Fruit fly (Drosophila melanogaster): ENCODE results near the gene TbCMF46.

The TbCMF46 gene

dm6 chr2L:9908468-9908967 is 16.1 kb downstream of the TbCMF46 start, which contains the start of gene CG13124:
Gene CG13124 (minus strand): TSS chr2L:9908633.
- TF ChIP-seq CG8478 (optimal IDR thresholded peaks at IDR 0.05) (no peak), CTCF (optimal IDR thresholded peaks at IDR 0.05) (no peak)

DNA sequence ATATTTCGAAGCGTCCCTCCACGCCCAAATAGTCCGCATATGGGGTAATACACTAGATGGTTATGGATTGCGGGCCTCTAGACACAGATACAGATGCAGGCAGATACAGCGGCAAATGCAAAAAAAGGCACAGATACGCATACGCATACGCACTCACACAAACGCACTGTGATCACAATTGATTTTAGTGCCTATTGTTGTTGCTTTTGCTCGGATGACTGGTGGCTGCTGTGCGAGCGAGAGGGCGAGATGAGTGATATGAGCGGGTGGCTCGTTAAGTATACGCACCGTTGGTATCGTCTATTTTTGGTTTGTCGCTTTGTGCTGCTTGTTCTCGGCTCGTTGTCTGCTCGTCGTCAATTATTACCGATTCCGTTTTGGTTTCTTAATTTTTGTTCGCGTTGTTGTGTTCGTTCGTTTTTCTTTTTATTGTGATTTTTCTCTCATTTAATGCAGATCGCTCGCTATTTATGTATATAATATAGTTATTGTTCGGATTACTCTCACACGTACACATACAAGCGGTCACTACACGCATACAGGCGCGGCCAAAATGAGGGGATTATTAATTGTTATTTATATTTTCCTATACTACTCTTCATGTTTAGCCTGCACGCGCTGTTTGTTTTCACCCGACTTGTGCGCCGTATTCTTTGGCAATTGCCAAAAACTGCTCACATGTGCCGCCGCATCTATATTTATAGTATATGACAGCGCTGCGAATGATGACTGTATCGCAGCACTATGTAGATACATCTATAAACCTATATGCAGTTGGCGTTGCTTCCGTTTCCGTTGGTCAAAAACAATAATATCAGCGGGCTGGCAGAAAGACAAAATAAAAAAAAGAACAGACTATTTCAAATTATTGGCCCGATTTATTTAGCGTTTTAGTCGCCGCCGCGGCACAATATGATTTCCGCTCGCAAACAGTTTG is 17.1 kb downstream of the TbCMF46 start:
- TF ChIP-seq CG8478 (optimal IDR thresholded peaks at IDR 0.05) (no peak), CTCF (optimal IDR thresholded peaks at IDR 0.05) (no peak)

dm6 chr2L:9906641-9907040 is 18.0 kb downstream of the TbCMF46 start:
- no peak for TF ChIP-seq CTCF (optimal IDR thresholded peaks at IDR 0.05)
- TF ChIP-seq CG8478 (optimal IDR thresholded peaks at IDR 0.05) = no peak

DNA sequence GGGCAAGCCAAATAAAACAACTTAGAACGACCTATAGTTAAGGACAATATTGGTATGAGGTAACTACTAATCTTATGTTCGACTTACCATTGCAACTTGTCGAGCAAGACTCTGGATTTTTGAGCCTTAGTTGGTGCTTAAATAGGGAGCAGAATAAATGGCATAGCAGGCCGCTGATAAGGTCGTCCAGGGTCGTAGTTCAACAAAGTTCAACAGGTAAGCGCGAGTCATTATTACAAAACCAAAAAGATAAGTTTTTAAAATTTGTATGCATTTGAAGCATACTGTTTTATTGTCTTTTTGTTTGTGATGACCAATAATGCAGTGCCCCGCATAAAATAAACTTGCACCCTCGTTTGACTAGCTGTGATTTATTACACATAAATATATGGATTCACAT is 21.6 kb downstream of the TbCMF46 start, which contains the start of gene Muc30E:
Muc30E (minus strand) TSS at position 101 of the 400 bp plus-strand sequence.
- TF ChIP-seq CG8478 (optimal IDR thresholded peaks at IDR 0.05) (no peak), CTCF (optimal IDR thresholded peaks at IDR 0.05) (no peak)

- TF ChIP-seq CG8478 (optimal IDR thresholded peaks at IDR 0.05) (no peak), CTCF (optimal IDR thresholded peaks at IDR 0.05) (peak in 1 of 2 experiments; percentile 33)
Observed at dm6 chr2L:9897296-9897695, 27.4 kb downstream of the TbCMF46 start, which contains the start of gene RpS2. Gene RpS2 (minus strand): TSS chr2L:9897552.

- TF ChIP-seq CG8478 (optimal IDR thresholded peaks at IDR 0.05) = no peak
- TF ChIP-seq CTCF (optimal IDR thresholded peaks at IDR 0.05) = no peak
Observed at dm6 chr2L:9894871-9895364, 29.7 kb downstream of the TbCMF46 start, which contains the start of gene Bka. Gene Bka (plus strand): TSS chr2L:9895287.

dm6 chr2L:9894193-9894592 is 30.5 kb downstream of the TbCMF46 start:
- TF ChIP-seq CG8478 (optimal IDR thresholded peaks at IDR 0.05) (no peak), CTCF (optimal IDR thresholded peaks at IDR 0.05) (no peak)

DNA sequence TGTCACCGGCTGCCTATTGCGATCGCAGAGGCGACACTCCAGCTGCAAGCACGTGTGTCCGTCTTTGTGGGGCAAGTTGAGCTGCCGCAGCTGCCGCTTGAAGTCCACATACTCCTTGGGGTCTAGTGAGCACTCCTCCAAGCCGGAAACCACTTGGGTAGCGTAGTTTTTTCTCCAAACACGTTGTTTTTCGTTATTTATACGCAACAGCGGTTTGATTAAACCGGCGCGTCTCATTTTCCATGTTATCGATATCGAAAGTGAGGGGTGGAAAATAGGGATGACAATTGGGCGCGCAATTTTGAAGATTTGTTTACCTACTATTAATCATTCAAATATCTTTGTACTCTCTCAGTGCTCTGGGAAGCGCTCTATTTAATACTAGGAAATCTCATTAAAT is 31.5 kb downstream of the TbCMF46 start, which contains the start of gene mtDNA-helicase:
mtDNA-helicase (minus strand) TSS at position 264 of the 400 bp plus-strand sequence.
- TF ChIP-seq CG8478 (optimal IDR thresholded peaks at IDR 0.05) (no peak), CTCF (optimal IDR thresholded peaks at IDR 0.05) (no peak)

- TF ChIP-seq CTCF (optimal IDR thresholded peaks at IDR 0.05) (no peak), CG8478 (optimal IDR thresholded peaks at IDR 0.05) (no peak)
Observed at dm6 chr2L:9890576-9890975, 34.1 kb downstream of the TbCMF46 start, which contains the start of the genes CG34183 and CG4537. Gene CG34183 (minus strand): TSS chr2L:9890772. Gene CG4537 (plus strand): TSS chr2L:9890885.

dm6 chr2L:9887856-9888269 is 36.8 kb downstream of the TbCMF46 start, which contains the start of gene Fkbp59:
Gene Fkbp59 (plus strand): TSS chr2L:9888005.
- TF ChIP-seq CG8478 (optimal IDR thresholded peaks at IDR 0.05) (no peak), CTCF (optimal IDR thresholded peaks at IDR 0.05) (peak; percentile 95 to 96)

- TF ChIP-seq CTCF (optimal IDR thresholded peaks at IDR 0.05) (no peak), CG8478 (optimal IDR thresholded peaks at IDR 0.05) (no peak)
Observed at dm6 chr2L:9886086-9886485, 38.6 kb downstream of the TbCMF46 start, which contains the start of gene nAChRalpha6. Gene nAChRalpha6 (minus strand): TSS chr2L:9886250.

DNA sequence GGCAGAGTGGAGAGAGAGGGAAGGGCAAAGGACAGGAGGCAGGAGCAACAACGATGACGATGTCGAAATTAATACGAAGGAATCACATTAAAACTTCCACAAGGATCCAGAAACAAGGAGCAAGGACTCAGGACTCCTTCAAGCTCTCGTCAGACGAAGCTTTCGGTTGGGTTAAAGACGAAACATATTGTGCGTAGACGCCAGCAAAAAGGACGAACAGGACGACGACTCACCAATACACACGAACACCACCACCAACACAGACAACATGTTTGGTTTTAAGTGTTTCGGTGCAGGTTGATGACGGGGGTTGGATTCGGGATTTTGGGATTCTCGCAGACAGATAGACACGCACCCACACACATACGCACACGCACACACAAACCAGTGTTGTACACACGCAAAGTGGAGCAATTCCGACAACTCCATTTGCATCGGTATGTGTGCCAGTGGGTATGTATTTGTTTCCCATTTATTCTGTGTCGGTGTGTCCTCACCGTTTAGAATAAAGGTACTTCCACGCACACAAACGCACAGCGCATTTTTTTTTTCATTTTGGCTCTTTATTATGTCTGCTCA is 42.2 kb downstream of the TbCMF46 start:
- TF ChIP-seq CTCF (optimal IDR thresholded peaks at IDR 0.05) (no peak), CG8478 (optimal IDR thresholded peaks at IDR 0.05) (no peak)

Data from S2 (cell line).